Worm (Caenorhabditis elegans): ENCODE data around the gene gsp-1.

Gene gsp-1

DNA sequence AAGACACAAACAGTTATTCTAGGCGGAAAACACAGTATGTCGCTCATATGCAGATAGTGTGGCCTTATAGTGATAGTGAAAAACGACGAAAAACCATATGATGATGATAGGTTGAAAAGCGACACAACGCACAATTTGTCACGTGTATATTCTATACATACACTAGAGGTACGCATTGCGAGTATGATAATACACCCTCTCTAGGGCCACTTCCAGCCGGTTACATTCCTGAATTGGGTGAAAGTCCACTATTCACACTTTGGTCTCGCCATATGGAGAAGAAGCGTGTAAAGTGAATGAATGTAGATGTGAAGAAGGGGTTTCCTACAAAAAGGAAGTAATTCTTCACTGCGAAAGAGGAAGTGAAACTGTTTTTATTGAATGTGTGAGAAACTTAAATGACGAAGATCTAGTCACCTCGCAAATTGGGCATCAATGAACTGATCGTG lies 47.3 kb downstream of the gsp-1 start (continued):
- no peak for TF ChIP-seq nhr-10 (tag; optimal IDR thresholded peaks at IDR 0.05)
- TF ChIP-seq mab-5 (tag; optimal IDR thresholded peaks at IDR 0.05) = no peak

- TF ChIP-seq zag-1 (tag; optimal IDR thresholded peaks at IDR 0.05) = no peak
- TF ChIP-seq unc-62 (GFP tag; optimal IDR thresholded peaks at IDR 0.05) = no peak
- no peak for TF ChIP-seq ztf-4 (tag; optimal IDR thresholded peaks at IDR 0.05)
- TF ChIP-seq nhr-11 (tag; optimal IDR thresholded peaks at IDR 0.05) = peak; percentile 28
- TF ChIP-seq nhr-77 (tag; optimal IDR thresholded peaks at IDR 0.05) = no peak
- no peak for TF ChIP-seq alr-1 (tag; optimal IDR thresholded peaks at IDR 0.05)
- no peak for TF ChIP-seq C34F6.9 (tag; optimal IDR thresholded peaks at IDR 0.05)
- peak; percentile 5 for TF ChIP-seq nhr-21 (tag; optimal IDR thresholded peaks at IDR 0.05)
- no peak for TF ChIP-seq nhr-10 (tag; optimal IDR thresholded peaks at IDR 0.05)
- no peak for TF ChIP-seq ZK546.5 (tag; optimal IDR thresholded peaks at IDR 0.05)
- TF ChIP-seq nhr-129 (tag; optimal IDR thresholded peaks at IDR 0.05) = no peak
- TF ChIP-seq sma-9 (GFP tag; optimal IDR thresholded peaks at IDR 0.05) = no peak
- no peak for TF ChIP-seq sma-9 (tag; optimal IDR thresholded peaks at IDR 0.05)
- no peak for TF ChIP-seq peb-1 (tag; optimal IDR thresholded peaks at IDR 0.05)
- TF ChIP-seq fos-1 (tag; optimal IDR thresholded peaks at IDR 0.05) = no peak
- TF ChIP-seq mbf-1 (tag; optimal IDR thresholded peaks at IDR 0.05) = no peak
- TF ChIP-seq lin-39 (tag; optimal IDR thresholded peaks at IDR 0.05) = no peak
- TF ChIP-seq R02D3.7 (tag; optimal IDR thresholded peaks at IDR 0.05) = no peak
- TF ChIP-seq elt-1 (tag; optimal IDR thresholded peaks at IDR 0.05) = no peak
- peak; percentile 14 for TF ChIP-seq F13H6.1 (tag; optimal IDR thresholded peaks at IDR 0.05)
- TF ChIP-seq lin-11 (tag; optimal IDR thresholded peaks at IDR 0.05) = no peak
- TF ChIP-seq lsy-2 (tag; optimal IDR thresholded peaks at IDR 0.05) = peak in 1 of 2 experiments; percentile 5
- TF ChIP-seq nhr-237 (tag; optimal IDR thresholded peaks at IDR 0.05) = no peak
- TF ChIP-seq nhr-12 (tag; optimal IDR thresholded peaks at IDR 0.05) = no peak
- no peak for TF ChIP-seq egl-27 (tag; optimal IDR thresholded peaks at IDR 0.05)
- TF ChIP-seq ztf-11 (tag; optimal IDR thresholded peaks at IDR 0.05) = no peak
- TF ChIP-seq sem-4 (tag; optimal IDR thresholded peaks at IDR 0.05) = no peak
- no peak for TF ChIP-seq ceh-16 (tag; optimal IDR thresholded peaks at IDR 0.05)
Measured at ce11 chrV:10730824-10731416, 48.7 kb downstream of the gsp-1 start.

DNA sequence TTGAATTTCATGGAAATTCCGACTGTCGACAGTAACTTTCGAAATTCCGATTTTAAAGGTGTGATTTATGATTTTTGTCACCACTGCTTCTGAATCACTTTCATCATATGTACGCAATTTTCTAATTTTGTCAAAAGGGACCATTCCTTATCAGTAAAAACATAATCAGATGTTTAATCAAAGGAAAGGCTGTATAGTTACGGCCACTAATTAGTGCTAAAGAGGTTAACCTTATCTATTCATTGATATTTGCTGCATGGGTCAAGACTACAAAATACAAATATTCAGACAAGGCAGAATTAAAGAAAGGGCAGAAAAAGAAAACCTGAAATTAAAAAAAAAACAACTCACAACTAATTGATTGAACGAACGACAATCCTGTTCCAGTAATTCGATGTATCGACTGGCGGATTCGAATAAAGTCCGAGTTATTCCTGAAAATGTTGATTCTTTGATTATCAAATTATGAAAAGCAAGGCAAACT lies 49.8 kb downstream of the gsp-1 start, which contains the start of gene T28B11.1:
Gene T28B11.1, minus strand, starts transcription at position 434 of the 484 bp plus-strand sequence.
- TF ChIP-seq nhr-12 (tag; optimal IDR thresholded peaks at IDR 0.05) (no peak), nhr-6 (tag; optimal IDR thresholded peaks at IDR 0.05) (no peak), R02D3.7 (tag; optimal IDR thresholded peaks at IDR 0.05) (no peak), sma-9 (GFP tag; optimal IDR thresholded peaks at IDR 0.05) (peak; percentile 64), sma-9 (tag; optimal IDR thresholded peaks at IDR 0.05) (no peak), gmeb-1 (tag; optimal IDR thresholded peaks at IDR 0.05) (no peak), unc-55 (GFP tag; optimal IDR thresholded peaks at IDR 0.05) (no peak), egl-27 (tag; optimal IDR thresholded peaks at IDR 0.05) (no peak), nhr-129 (tag; optimal IDR thresholded peaks at IDR 0.05) (peak; percentile 38), mbf-1 (tag; optimal IDR thresholded peaks at IDR 0.05) (no peak), nhr-77 (tag; optimal IDR thresholded peaks at IDR 0.05) (no peak), Y55F3AM.14 (GFP tag; optimal IDR thresholded peaks at IDR 0.05) (no peak), nhr-11 (tag; optimal IDR thresholded peaks at IDR 0.05) (no peak), crh-2 (tag; optimal IDR thresholded peaks at IDR 0.05) (peak; percentile 14), ZK546.5 (tag; optimal IDR thresholded peaks at IDR 0.05) (no peak), sma-3 (GFP tag; optimal IDR thresholded peaks at IDR 0.05) (no peak), skn-1 (tag; optimal IDR thresholded peaks at IDR 0.05) (no peak), lin-13 (GFP tag; optimal IDR thresholded peaks at IDR 0.05) (no peak), ztf-4 (tag; optimal IDR thresholded peaks at IDR 0.05) (no peak), F13H6.1 (tag; optimal IDR thresholded peaks at IDR 0.05) (peak; percentile 3), zag-1 (tag; optimal IDR thresholded peaks at IDR 0.05) (no peak), nhr-23 (tag; optimal IDR thresholded peaks at IDR 0.05) (no peak), mab-5 (tag; optimal IDR thresholded peaks at IDR 0.05) (no peak), aly-2 (tag; optimal IDR thresholded peaks at IDR 0.05) (no peak), lsy-2 (tag; optimal IDR thresholded peaks at IDR 0.05) (no peak), fos-1 (tag; optimal IDR thresholded peaks at IDR 0.05) (peak; percentile 13), unc-62 (GFP tag; optimal IDR thresholded peaks at IDR 0.05) (no peak), ztf-1 (GFP tag; conservative IDR thresholded peaks at IDR 0.05) (no peak), ama-1 (optimal IDR thresholded peaks at IDR 0.05) (no peak), nhr-21 (tag; optimal IDR thresholded peaks at IDR 0.05) (no peak), nhr-25 (tag; optimal IDR thresholded peaks at IDR 0.05) (no peak), lin-39 (tag; optimal IDR thresholded peaks at IDR 0.05) (no peak)

Measured in whole organism, L2 larva.